Fruit fly (Drosophila melanogaster) whole organism, pupa: ENCODE data around the gene mRpL4.

Experiments used
- CG15710 ChIP-seq: fragments of 200-800 bp; sonication (Bioruptor generic); optimal IDR thresholded peaks from 2 replicates; lab custom pipeline; 2018; ENCODE audit warnings: missing biosample characterization, mild to moderate bottlenecking, missing genetic modification characterization, moderate library complexity
- CG17806 ChIP-seq: fragments of 200-800 bp; sonication (Bioruptor generic); optimal IDR thresholded peaks from 2 replicates; lab custom pipeline; 2018; ENCODE audit warnings: missing biosample characterization, mild to moderate bottlenecking, missing genetic modification characterization, moderate library complexity
- CG32121 ChIP-seq: fragments of 200-800 bp; sonication (Bioruptor generic); IDR thresholded peaks from 2 replicates; pipeline ENCODE4 v1.3.6; 2022; ENCODE audit warnings: missing biosample characterization, missing genetic modification characterization
- CG4496 ChIP-seq: fragments of 200-800 bp; sonication (Bioruptor generic); IDR thresholded peaks from 3 replicates; pipeline ENCODE4 v1.3.6; 2022; ENCODE audit warnings: missing biosample characterization, missing genetic modification characterization
- CG9948 ChIP-seq: fragments of 200-800 bp; sonication (Bioruptor generic); optimal IDR thresholded peaks from 2 replicates; lab custom pipeline; 2018; ENCODE audit warnings: missing biosample characterization, mild to moderate bottlenecking, missing genetic modification characterization, moderate library complexity
- EcR ChIP-seq: fragments of 200-800 bp; sonication (Bioruptor generic); optimal IDR thresholded peaks from 3 replicates; lab custom pipeline; 2019; ENCODE audit warnings: missing biosample characterization, missing genetic modification characterization, mild to moderate bottlenecking, moderate library complexity, missing genetic modification reagents
- Ets98B ChIP-seq: fragments of 200-800 bp; sonication (Bioruptor generic); IDR thresholded peaks from 2 replicates; pipeline ENCODE4 v1.3.6; 2022; ENCODE audit warnings: missing biosample characterization, missing genetic modification characterization
- Pif1B ChIP-seq: fragments of 200-800 bp; sonication (Bioruptor generic); optimal IDR thresholded peaks from 3 replicates; lab custom pipeline; 2016; ENCODE audit warnings: missing biosample characterization, missing genetic modification characterization
- fd96Ca ChIP-seq: fragments of 200-800 bp; sonication (Bioruptor generic); IDR thresholded peaks from 3 replicates; pipeline ENCODE4 v1.3.6; 2022; ENCODE audit warnings: missing biosample characterization, missing genetic modification characterization
- gl ChIP-seq: fragments of 200-800 bp; sonication (Bioruptor generic); optimal IDR thresholded peaks from 2 replicates; lab custom pipeline; 2018; ENCODE audit warnings: missing biosample characterization, mild to moderate bottlenecking, missing genetic modification characterization

- TF ChIP-seq CG4496 (GFP tag; lab: Robert Waterston, UW) (no peak; the same call in 2 of the 3 replicates), CG32121 (GFP tag; lab: Robert Waterston, UW) (no peak), CG17806 (tag; lab: Kevin White, UChicago) (no peak), CG15710 (tag; lab: Kevin White, UChicago) (no peak), Pif1B (GFP tag; lab: Kevin White, UChicago) (no peak), CG9948 (tag; lab: Kevin White, UChicago) (no peak), gl (tag; lab: Kevin White, UChicago) (no peak), Ets98B (GFP tag; lab: Robert Waterston, UW) (peak; percentile 16; the same call in 1 of the 2 replicates), fd96Ca (GFP tag; lab: Robert Waterston, UW) (no peak), EcR (GFP tag; lab: Kevin White, UChicago) (no peak)
These were observed 35.9 kb downstream of the mRpL4 start, which contains the start of gene CG13258 for dm6 chr2L:16292975-16293501.
